Fruit fly (Drosophila melanogaster): ENCODE data around the gene RpL9.

RpL9 gene

dm6 chr2L:11023875-11024274, 19.9 kb upstream of the RpL9 start:
- TF ChIP-seq Pif1A (GFP tag; optimal IDR thresholded peaks at IDR 0.05) (no peak), fd96Ca (GFP tag; IDR thresholded peaks at IDR 0.05) (no peak), D1 (tag; optimal IDR thresholded peaks at IDR 0.05) (no peak), CG13204 (GFP tag; optimal IDR thresholded peaks at IDR 0.05) (no peak), Ets98B (GFP tag; IDR thresholded peaks at IDR 0.05) (no peak), rn (GFP tag; IDR thresholded peaks at IDR 0.05) (no peak), CG4496 (GFP tag; IDR thresholded peaks at IDR 0.05) (no peak), CG14655 (GFP tag; optimal IDR thresholded peaks at IDR 0.05) (no peak), CG8301 (tag; optimal IDR thresholded peaks at IDR 0.05) (no peak), CG32121 (GFP tag; IDR thresholded peaks at IDR 0.05) (no peak), EcR (GFP tag; optimal IDR thresholded peaks at IDR 0.05) (no peak), Pif1B (GFP tag; optimal IDR thresholded peaks at IDR 0.05) (no peak)

- TF ChIP-seq EcR (GFP tag; optimal IDR thresholded peaks at IDR 0.05): no peak
- peak; percentile 2 for TF ChIP-seq CG8301 (tag; optimal IDR thresholded peaks at IDR 0.05)
- no peak for TF ChIP-seq Snoo (tag; optimal IDR thresholded peaks at IDR 0.05)
- TF ChIP-seq Pif1A (GFP tag; optimal IDR thresholded peaks at IDR 0.05): peak; percentile 12
- no peak for TF ChIP-seq rn (GFP tag; IDR thresholded peaks at IDR 0.05)
- TF ChIP-seq D1 (tag; optimal IDR thresholded peaks at IDR 0.05): no peak
- no peak for TF ChIP-seq fd96Ca (GFP tag; IDR thresholded peaks at IDR 0.05)
- peak; percentile 14 for TF ChIP-seq CG17806 (tag; optimal IDR thresholded peaks at IDR 0.05)
- TF ChIP-seq CG12605 (GFP tag; IDR thresholded peaks at IDR 0.05): no peak
- TF ChIP-seq Ets98B (GFP tag; IDR thresholded peaks at IDR 0.05): no peak
- TF ChIP-seq CG9948 (tag; optimal IDR thresholded peaks at IDR 0.05): peak; percentile 14
- TF ChIP-seq CG10348 (GFP tag; IDR thresholded peaks at IDR 0.05): no peak
- no peak for TF ChIP-seq CG32121 (GFP tag; IDR thresholded peaks at IDR 0.05)
- TF ChIP-seq CG14655 (GFP tag; optimal IDR thresholded peaks at IDR 0.05): peak; percentile 1
- TF ChIP-seq CG15710 (tag; optimal IDR thresholded peaks at IDR 0.05): no peak
- TF ChIP-seq CG34367 (tag; optimal IDR thresholded peaks at IDR 0.05): no peak
- TF ChIP-seq Pif1B (GFP tag; optimal IDR thresholded peaks at IDR 0.05): no peak
- TF ChIP-seq CG13204 (GFP tag; optimal IDR thresholded peaks at IDR 0.05): no peak
- peak; percentile 19 for TF ChIP-seq CG8159 (tag; optimal IDR thresholded peaks at IDR 0.05)
- TF ChIP-seq gl (tag; optimal IDR thresholded peaks at IDR 0.05): no peak
- no peak for TF ChIP-seq CG4496 (GFP tag; IDR thresholded peaks at IDR 0.05)
Measured at dm6 chr2L:11022804-11023203, 18.8 kb upstream of the RpL9 start.

- TF ChIP-seq CG8301 (tag; optimal IDR thresholded peaks at IDR 0.05) (peak; percentile 19), Pif1B (GFP tag; optimal IDR thresholded peaks at IDR 0.05) (no peak), CG15710 (tag; optimal IDR thresholded peaks at IDR 0.05) (no peak), CG34367 (tag; optimal IDR thresholded peaks at IDR 0.05) (no peak), CG8159 (tag; optimal IDR thresholded peaks at IDR 0.05) (peak; percentile 44), CG17806 (tag; optimal IDR thresholded peaks at IDR 0.05) (peak; percentile 21), Snoo (tag; optimal IDR thresholded peaks at IDR 0.05) (peak; percentile 5), EcR (GFP tag; optimal IDR thresholded peaks at IDR 0.05) (no peak), CG14655 (GFP tag; optimal IDR thresholded peaks at IDR 0.05) (peak; percentile 48), CG9948 (tag; optimal IDR thresholded peaks at IDR 0.05) (peak; percentile 53)
Measured at dm6 chr2L:11021606-11022005, 17.6 kb upstream of the RpL9 start.

- TF ChIP-seq Pif1A (GFP tag; optimal IDR thresholded peaks at IDR 0.05): no peak
- no peak for TF ChIP-seq CG8301 (tag; optimal IDR thresholded peaks at IDR 0.05)
- no peak for TF ChIP-seq CG32121 (GFP tag; IDR thresholded peaks at IDR 0.05)
- TF ChIP-seq rn (GFP tag; IDR thresholded peaks at IDR 0.05): no peak
Measured at dm6 chr2L:11016695-11017094, 12.7 kb upstream of the RpL9 start, which contains the start of gene CG14913. CG14913 (plus strand) TSS chr2L:11016995.

dm6 chr2L:11015320-11015719, 11.3 kb upstream of the RpL9 start, which contains the start of gene Acp32CD:
Acp32CD (plus strand) TSS chr2L:11015620.
- TF ChIP-seq Pif1B (GFP tag; optimal IDR thresholded peaks at IDR 0.05) (no peak), CG4496 (GFP tag; IDR thresholded peaks at IDR 0.05) (no peak), EcR (GFP tag; optimal IDR thresholded peaks at IDR 0.05) (no peak), fd96Ca (GFP tag; IDR thresholded peaks at IDR 0.05) (no peak), CG13204 (GFP tag; optimal IDR thresholded peaks at IDR 0.05) (no peak), CG15710 (tag; optimal IDR thresholded peaks at IDR 0.05) (no peak), Snoo (tag; optimal IDR thresholded peaks at IDR 0.05) (no peak), CG34367 (tag; optimal IDR thresholded peaks at IDR 0.05) (no peak), Pif1A (GFP tag; optimal IDR thresholded peaks at IDR 0.05) (no peak), gl (tag; optimal IDR thresholded peaks at IDR 0.05) (no peak), CG32121 (GFP tag; IDR thresholded peaks at IDR 0.05) (no peak; the same call in 1 of the 2 replicates), CG8159 (tag; optimal IDR thresholded peaks at IDR 0.05) (no peak), D1 (tag; optimal IDR thresholded peaks at IDR 0.05) (no peak)

dm6 chr2L:11014671-11015070, 10.7 kb upstream of the RpL9 start:
- TF ChIP-seq EcR (GFP tag; optimal IDR thresholded peaks at IDR 0.05) (peak; percentile 11), D1 (tag; optimal IDR thresholded peaks at IDR 0.05) (peak; percentile 11), CG8159 (tag; optimal IDR thresholded peaks at IDR 0.05) (peak; percentile 66), CG17806 (tag; optimal IDR thresholded peaks at IDR 0.05) (peak; percentile 46), CG9948 (tag; optimal IDR thresholded peaks at IDR 0.05) (peak; percentile 56), CG12605 (GFP tag; IDR thresholded peaks at IDR 0.05) (peak; percentile 37), CG32121 (GFP tag; IDR thresholded peaks at IDR 0.05) (no peak), CG15710 (tag; optimal IDR thresholded peaks at IDR 0.05) (peak; percentile 51), CG8301 (tag; optimal IDR thresholded peaks at IDR 0.05) (peak; percentile 55), CG10348 (GFP tag; IDR thresholded peaks at IDR 0.05) (no peak), CG34367 (tag; optimal IDR thresholded peaks at IDR 0.05) (peak; percentile 42), Snoo (tag; optimal IDR thresholded peaks at IDR 0.05) (no peak)
